Worm (Caenorhabditis elegans) whole organism, early embryonic: ENCODE data around the gene B0432.9.

ENCODE experiments used
- B0310.2 ChIP-seq: sonication (generic microtip); optimal IDR thresholded peaks from 2 replicates; lab custom pipeline; 2016; ENCODE audit warnings: mild to moderate bottlenecking, missing genetic modification characterization, missing compliant biosample characterization
- F13C5.2 ChIP-seq: sonication (generic microtip); optimal IDR thresholded peaks from 2 replicates; lab custom pipeline; 2017; ENCODE audit warnings: mild to moderate bottlenecking, missing genetic modification characterization, inconsistent platforms, missing compliant biosample characterization
- aly-1 ChIP-seq: sonication (generic microtip); optimal IDR thresholded peaks from 2 replicates; lab custom pipeline; 2016; ENCODE audit warnings: missing genetic modification characterization, missing compliant biosample characterization
- ama-1 ChIP-seq: fragments of 150-350 bp; optimal IDR thresholded peaks from 2 replicates; lab custom pipeline; 2014
- ceh-13 ChIP-seq: fragments of 200-800 bp; sonication (Bioruptor generic); optimal IDR thresholded peaks from 2 replicates; lab custom pipeline; 2018; ENCODE audit warnings: mild to moderate bottlenecking, missing genetic modification characterization, missing compliant biosample characterization
- ceh-36 ChIP-seq: sonication (generic microtip); optimal IDR thresholded peaks from 2 replicates; lab custom pipeline; 2016; ENCODE audit warnings: missing genetic modification characterization, inconsistent platforms, missing compliant biosample characterization
- ets-7 ChIP-seq: sonication (generic microtip); optimal IDR thresholded peaks from 2 replicates; lab custom pipeline; 2016; ENCODE audit warnings: missing genotype, missing genetic modification characterization, missing compliant biosample characterization
- flt-1 ChIP-seq: fragments of 200-800 bp; sonication (Bioruptor generic); IDR thresholded peaks from 2 replicates; pipeline ENCODE4 v1.3.6; 2022; ENCODE audit warnings: missing genetic modification characterization, missing compliant biosample characterization
- hmbx-1 ChIP-seq: sonication (generic microtip); optimal IDR thresholded peaks from 2 replicates; lab custom pipeline; 2016; ENCODE audit warnings: mild to moderate bottlenecking, missing genetic modification characterization, missing compliant biosample characterization
- hmg-4 ChIP-seq: fragments of 200-800 bp; sonication (Bioruptor generic); optimal IDR thresholded peaks from 2 replicates; lab custom pipeline; 2018; ENCODE audit warnings: mild to moderate bottlenecking, missing genetic modification characterization, missing compliant biosample characterization
- hnd-1 ChIP-seq: sonication (generic microtip); optimal IDR thresholded peaks from 2 replicates; lab custom pipeline; 2016; ENCODE audit warnings: missing genetic modification characterization, missing compliant biosample characterization
- pes-1 ChIP-seq: fragments of 200-800 bp; sonication (Bioruptor generic); IDR thresholded peaks from 2 replicates; pipeline ENCODE4 v1.3.6; 2022; ENCODE audit warnings: missing genetic modification reagents, missing genetic modification characterization, missing compliant biosample characterization
- scrt-1 ChIP-seq: fragments of 200-800 bp; sonication (Bioruptor generic); IDR thresholded peaks from 2 replicates; pipeline ENCODE4 v1.3.6; 2022; ENCODE audit warnings: missing genetic modification characterization, missing compliant biosample characterization
- sea-1 ChIP-seq: fragments of 200-800 bp; sonication (Bioruptor generic); conservative IDR thresholded peaks from 2 replicates; pipeline ENCODE4 v1.3.6; 2022; ENCODE audit warnings: missing genetic modification characterization, missing compliant biosample characterization
- tbx-11 ChIP-seq: fragments of 200-800 bp; sonication (Bioruptor generic); IDR thresholded peaks from 2 replicates; pipeline ENCODE4 v1.3.6; 2022; ENCODE audit warnings: missing genetic modification characterization, missing compliant biosample characterization
- tbx-37 ChIP-seq: fragments of 200-800 bp; sonication (Bioruptor generic); conservative IDR thresholded peaks from 2 replicates; pipeline ENCODE4 v1.3.6; 2022; ENCODE audit warnings: missing genetic modification reagents, missing genetic modification characterization, missing compliant biosample characterization
- tra-4 ChIP-seq: sonication (generic microtip); optimal IDR thresholded peaks from 2 replicates; lab custom pipeline; 2017; ENCODE audit warnings: missing genetic modification characterization, missing compliant biosample characterization

B0432.9 gene

ce11 chrII:283594-283993, at the start of gene B0432.9:
Gene B0432.9 (minus strand): TSS chrII:283694.
- TF ChIP-seq hmg-4 (GFP tag; lab: Kevin White, UChicago): no peak
- no peak for TF ChIP-seq scrt-1

ce11 chrII:332419-332818, 48.9 kb upstream of the B0432.9 start, which contains the start of gene cbn-1:
Gene cbn-1 (minus strand): TSS chrII:332519.
- TF ChIP-seq ceh-13 (GFP tag; lab: Kevin White, UChicago): no peak
- TF ChIP-seq F13C5.2: no peak
- no peak for TF ChIP-seq hmg-4 (GFP tag; lab: Kevin White, UChicago)
- TF ChIP-seq sea-1 (GFP tag; lab: Robert Waterston, UW): no peak
- no peak for TF ChIP-seq B0310.2 (tag; lab: Kevin White, UChicago)
- no peak for TF ChIP-seq flt-1 (GFP tag; lab: Robert Waterston, UW)
- TF ChIP-seq scrt-1: no peak
- TF ChIP-seq ceh-36 (tag; lab: Kevin White, UChicago): no peak
- TF ChIP-seq tbx-37 (GFP tag; lab: Robert Waterston, UW): no peak
- no peak for TF ChIP-seq hnd-1 (tag; lab: Kevin White, UChicago)
- no peak for TF ChIP-seq aly-1 (tag; lab: Kevin White, UChicago)

- TF ChIP-seq ceh-13 (GFP tag; lab: Kevin White, UChicago): no peak
- TF ChIP-seq hmg-4 (GFP tag; lab: Kevin White, UChicago): no peak
- TF ChIP-seq ceh-36 (tag; lab: Kevin White, UChicago): no peak
- TF ChIP-seq sea-1 (GFP tag; lab: Robert Waterston, UW): no peak
- no peak for TF ChIP-seq scrt-1
- no peak for TF ChIP-seq ets-7 (tag; lab: Kevin White, UChicago)
- no peak for TF ChIP-seq hnd-1 (tag; lab: Kevin White, UChicago)
- TF ChIP-seq flt-1 (GFP tag; lab: Robert Waterston, UW): no peak
- no peak for TF ChIP-seq hmbx-1 (tag; lab: Kevin White, UChicago)
- no peak for TF ChIP-seq tbx-37 (GFP tag; lab: Robert Waterston, UW)
- TF ChIP-seq aly-1 (tag; lab: Kevin White, UChicago): no peak
- no peak for TF ChIP-seq tbx-11 (GFP tag; lab: Robert Waterston, UW)
- TF ChIP-seq F13C5.2: no peak
- TF ChIP-seq tra-4: no peak
- TF ChIP-seq pes-1 (GFP tag; lab: Robert Waterston, UW): no peak
- TF ChIP-seq B0310.2 (tag; lab: Kevin White, UChicago): no peak
Observed at ce11 chrII:325639-326350, 42.3 kb upstream of the B0432.9 start, which contains the start of gene sgcb-1. Gene sgcb-1 (plus strand): TSS chrII:326300.

- TF ChIP-seq ets-7 (tag; lab: Kevin White, UChicago) (no peak), hmg-4 (GFP tag; lab: Kevin White, UChicago) (peak; percentile 45)
Observed at ce11 chrII:323048-323776, 39.7 kb upstream of the B0432.9 start, which contains the start of gene K01A2.10. Gene K01A2.10 (minus strand): TSS chrII:323098.

- TF ChIP-seq ceh-13 (GFP tag; lab: Kevin White, UChicago): no peak
- no peak for TF ChIP-seq hmg-4 (GFP tag; lab: Kevin White, UChicago)
- no peak for TF ChIP-seq ceh-36 (tag; lab: Kevin White, UChicago)
- no peak for TF ChIP-seq sea-1 (GFP tag; lab: Robert Waterston, UW)
- no peak for TF ChIP-seq pes-1 (GFP tag; lab: Robert Waterston, UW)
- no peak for TF ChIP-seq ets-7 (tag; lab: Kevin White, UChicago)
- TF ChIP-seq B0310.2 (tag; lab: Kevin White, UChicago): no peak
- TF ChIP-seq aly-1 (tag; lab: Kevin White, UChicago): no peak
- no peak for TF ChIP-seq scrt-1
- TF ChIP-seq hnd-1 (tag; lab: Kevin White, UChicago): no peak
- TF ChIP-seq tbx-37 (GFP tag; lab: Robert Waterston, UW): no peak
- no peak for TF ChIP-seq flt-1 (GFP tag; lab: Robert Waterston, UW)
- TF ChIP-seq tra-4: no peak
Observed at ce11 chrII:321183-321582, 37.7 kb upstream of the B0432.9 start.

ce11 chrII:320783-321182, 37.3 kb upstream of the B0432.9 start:
- TF ChIP-seq B0310.2 (tag; lab: Kevin White, UChicago): no peak
- TF ChIP-seq F13C5.2: no peak
- no peak for TF ChIP-seq ceh-36 (tag; lab: Kevin White, UChicago)
- TF ChIP-seq flt-1 (GFP tag; lab: Robert Waterston, UW): no peak

- no peak for TF ChIP-seq tbx-37 (GFP tag; lab: Robert Waterston, UW)
- TF ChIP-seq ceh-36 (tag; lab: Kevin White, UChicago): no peak
- TF ChIP-seq hnd-1 (tag; lab: Kevin White, UChicago): no peak
- no peak for TF ChIP-seq F13C5.2
- no peak for TF ChIP-seq pes-1 (GFP tag; lab: Robert Waterston, UW)
- TF ChIP-seq ama-1 (lab: Kevin White, UChicago): no peak
- no peak for TF ChIP-seq ceh-13 (GFP tag; lab: Kevin White, UChicago)
Observed at ce11 chrII:319459-319858, 36.0 kb upstream of the B0432.9 start, which contains the start of gene far-7. Gene far-7 (plus strand): TSS chrII:319789.
